Fruit fly (Drosophila melanogaster) whole organism, prepupa: Measurements from ENCODE around the gene Coprox.

ENCODE experiments used
- Blimp-1 ChIP-seq: fragments of 200-800 bp; sonication (Bioruptor generic); optimal IDR thresholded peaks from 3 replicates; lab custom pipeline; 2017; ENCODE audit warnings: missing biosample characterization, missing genetic modification characterization, mild to moderate bottlenecking, moderate library complexity, missing genetic modification reagents
- CG10631 ChIP-seq: fragments of 200-800 bp; sonication (Bioruptor generic); optimal IDR thresholded peaks from 2 replicates; lab custom pipeline; 2016; ENCODE audit warnings: missing biosample characterization, missing genetic modification characterization
- CG10669 ChIP-seq: fragments of 200-800 bp; sonication (Bioruptor generic); optimal IDR thresholded peaks from 3 replicates; lab custom pipeline; 2018; ENCODE audit warnings: missing biosample characterization, mild to moderate bottlenecking, missing genetic modification characterization, moderate library complexity
- CG11762 ChIP-seq: fragments of 200-800 bp; sonication (Bioruptor generic); optimal IDR thresholded peaks from 3 replicates; lab custom pipeline; 2016; ENCODE audit warnings: missing biosample characterization, missing genetic modification characterization; ENCODE audit not compliant: insufficient read depth
- CG11902 ChIP-seq: fragments of 200-800 bp; sonication (Bioruptor generic); optimal IDR thresholded peaks from 3 replicates; lab custom pipeline; 2016; ENCODE audit warnings: missing biosample characterization, missing genetic modification characterization
- CG15336 ChIP-seq: fragments of 200-800 bp; sonication (Bioruptor generic); IDR thresholded peaks from 2 replicates; pipeline ENCODE4 v1.3.6; 2022; ENCODE audit warnings: missing biosample characterization, missing genetic modification characterization
- CG16779 ChIP-seq: fragments of 200-800 bp; sonication (Bioruptor generic); optimal IDR thresholded peaks from 3 replicates; lab custom pipeline; 2017; ENCODE audit warnings: missing biosample characterization, mild to moderate bottlenecking, missing genetic modification characterization
- CG32006 ChIP-seq: fragments of 200-800 bp; sonication (Bioruptor generic); optimal IDR thresholded peaks from 3 replicates; lab custom pipeline; 2017; ENCODE audit warnings: missing biosample characterization, mild to moderate bottlenecking, missing genetic modification characterization
- CG34406 ChIP-seq: fragments of 200-800 bp; sonication (Bioruptor generic); optimal IDR thresholded peaks from 3 replicates; lab custom pipeline; 2016; ENCODE audit warnings: missing biosample characterization, missing genetic modification characterization
- CG3919 ChIP-seq: fragments of 200-800 bp; sonication (Bioruptor generic); optimal IDR thresholded peaks from 3 replicates; lab custom pipeline; 2016; ENCODE audit warnings: missing biosample characterization, missing genetic modification characterization
- CG4318 ChIP-seq: fragments of 200-800 bp; sonication (Bioruptor generic); optimal IDR thresholded peaks from 3 replicates; lab custom pipeline; 2017; ENCODE audit warnings: missing biosample characterization, mild to moderate bottlenecking, missing genetic modification characterization
- CG6163 ChIP-seq: fragments of 200-800 bp; sonication (Bioruptor generic); IDR thresholded peaks from 3 replicates; pipeline ENCODE4 v1.3.6; 2022; ENCODE audit warnings: missing biosample characterization, missing genetic modification characterization
- CG6276 ChIP-seq: fragments of 200-800 bp; sonication (Bioruptor generic); optimal IDR thresholded peaks from 2 replicates; lab custom pipeline; 2017; ENCODE audit warnings: missing biosample characterization, mild to moderate bottlenecking, missing genetic modification characterization
- CG6792 ChIP-seq: fragments of 200-800 bp; sonication (Bioruptor generic); optimal IDR thresholded peaks from 3 replicates; lab custom pipeline; 2016; ENCODE audit warnings: missing biosample characterization, missing genetic modification characterization
- CG6808 ChIP-seq: fragments of 200-800 bp; sonication (Bioruptor generic); optimal IDR thresholded peaks from 3 replicates; lab custom pipeline; 2017; ENCODE audit warnings: missing biosample characterization, missing genetic modification characterization, mild to moderate bottlenecking, moderate library complexity, missing genetic modification reagents
- CG6854 ChIP-seq: fragments of 200-800 bp; sonication (Bioruptor generic); optimal IDR thresholded peaks from 2 replicates; lab custom pipeline; 2017; ENCODE audit warnings: missing biosample characterization, mild to moderate bottlenecking, missing genetic modification characterization
- CG8119 ChIP-seq: fragments of 200-800 bp; sonication (Bioruptor generic); IDR thresholded peaks from 3 replicates; pipeline ENCODE4 v1.3.6; 2022; ENCODE audit warnings: missing biosample characterization, missing genetic modification characterization
- CG8319 ChIP-seq: fragments of 200-800 bp; sonication (Bioruptor generic); optimal IDR thresholded peaks from 3 replicates; lab custom pipeline; 2016; ENCODE audit warnings: missing biosample characterization, missing genetic modification characterization
- CG8632 ChIP-seq: fragments of 200-800 bp; sonication (Bioruptor generic); optimal IDR thresholded peaks from 3 replicates; lab custom pipeline; 2016; ENCODE audit warnings: missing biosample characterization, missing genetic modification characterization
- CG9139 ChIP-seq: fragments of 200-800 bp; sonication (Bioruptor generic); optimal IDR thresholded peaks from 3 replicates; lab custom pipeline; 2017; ENCODE audit warnings: missing biosample characterization, mild to moderate bottlenecking, missing genetic modification characterization
- Eip75B ChIP-seq: fragments of 200-800 bp; sonication (Bioruptor generic); optimal IDR thresholded peaks from 3 replicates; lab custom pipeline; 2016; ENCODE audit warnings: missing biosample characterization, missing genetic modification characterization
- Eip78C ChIP-seq: fragments of 200-800 bp; sonication (Bioruptor generic); peaks from one replicate; lab custom pipeline; 2016; ENCODE audit warnings: missing biosample characterization, missing genetic modification characterization
- Eip93F ChIP-seq: fragments of 200-800 bp; sonication (Bioruptor generic); optimal IDR thresholded peaks from 2 replicates; lab custom pipeline; 2016; ENCODE audit warnings: missing biosample characterization, mild to moderate bottlenecking, missing genetic modification characterization
- Ets21C ChIP-seq: fragments of 200-800 bp; sonication (Bioruptor generic); optimal IDR thresholded peaks from 3 replicates; lab custom pipeline; 2016; ENCODE audit warnings: missing biosample characterization, missing genetic modification characterization
- Ets96B ChIP-seq: fragments of 200-800 bp; optimal IDR thresholded peaks from 2 replicates; lab custom pipeline; 2019; ENCODE audit warnings: missing biosample characterization, mild to moderate bottlenecking, missing genetic modification characterization, moderate library complexity
- Gug ChIP-seq: fragments of 200-800 bp; sonication (Bioruptor generic); IDR thresholded peaks from 2 replicates; pipeline ENCODE4 v1.3.6; 2022; ENCODE audit warnings: missing biosample characterization, missing genetic modification characterization
- Hr38 ChIP-seq: sonication (Bioruptor generic); optimal IDR thresholded peaks from 2 replicates; lab custom pipeline; 2016; ENCODE audit warnings: missing biosample characterization, missing genetic modification characterization
- Hr39 ChIP-seq: fragments of 200-800 bp; sonication (Bioruptor generic); optimal IDR thresholded peaks from 2 replicates; lab custom pipeline; 2016; ENCODE audit warnings: missing biosample characterization, missing genetic modification characterization
- Lpt ChIP-seq: fragments of 200-800 bp; sonication (Bioruptor generic); optimal IDR thresholded peaks from 3 replicates; lab custom pipeline; 2016; ENCODE audit warnings: missing biosample characterization, missing genetic modification characterization
- Met ChIP-seq: fragments of 200-800 bp; sonication (Bioruptor generic); optimal IDR thresholded peaks from 3 replicates; lab custom pipeline; 2016; ENCODE audit warnings: missing biosample characterization, missing genetic modification characterization
- OdsH ChIP-seq: fragments of 200-800 bp; sonication (Bioruptor generic); optimal IDR thresholded peaks from 3 replicates; lab custom pipeline; 2016; ENCODE audit warnings: missing biosample characterization, missing genetic modification characterization
- Sox102F ChIP-seq: fragments of 200-800 bp; sonication (Bioruptor generic); optimal IDR thresholded peaks from 2 replicates; lab custom pipeline; 2016; ENCODE audit warnings: missing biosample characterization, mild to moderate bottlenecking, missing genetic modification characterization
- Sox14 ChIP-seq: fragments of 200-800 bp; sonication (Bioruptor generic); optimal IDR thresholded peaks from 3 replicates; lab custom pipeline; 2016; ENCODE audit warnings: missing biosample characterization, missing genetic modification characterization
- Sox15 ChIP-seq: fragments of 200-800 bp; sonication (Bioruptor generic); optimal IDR thresholded peaks from 3 replicates; lab custom pipeline; 2016; ENCODE audit warnings: missing biosample characterization, missing genetic modification characterization
- achi ChIP-seq: fragments of 200-800 bp; sonication (Bioruptor generic); optimal IDR thresholded peaks from 3 replicates; lab custom pipeline; 2016; ENCODE audit warnings: missing biosample characterization, missing genetic modification characterization
- acj6 ChIP-seq: fragments of 200-800 bp; sonication (Bioruptor generic); optimal IDR thresholded peaks from 3 replicates; lab custom pipeline; 2016; ENCODE audit warnings: missing biosample characterization, missing genetic modification characterization
- cyc ChIP-seq: fragments of 200-800 bp; sonication (Bioruptor generic); optimal IDR thresholded peaks from 3 replicates; lab custom pipeline; 2016; ENCODE audit warnings: missing biosample characterization, missing genetic modification characterization
- dac ChIP-seq: fragments of 200-800 bp; sonication (Bioruptor generic); optimal IDR thresholded peaks from 2 replicates; lab custom pipeline; 2017; ENCODE audit warnings: missing biosample characterization, mild to moderate bottlenecking, missing genetic modification characterization
- dsx ChIP-seq: fragments of 200-800 bp; optimal IDR thresholded peaks from 3 replicates; lab custom pipeline; 2019; ENCODE audit warnings: missing biosample characterization, mild to moderate bottlenecking, missing genetic modification characterization, moderate library complexity; ENCODE audit not compliant: poor library complexity, severe bottlenecking
- fd59A ChIP-seq: fragments of 200-800 bp; sonication (Bioruptor generic); optimal IDR thresholded peaks from 2 replicates; lab custom pipeline; 2017; ENCODE audit warnings: missing biosample characterization, mild to moderate bottlenecking, missing genetic modification characterization, missing genetic modification reagents
- fd85E ChIP-seq: fragments of 200-800 bp; sonication (Bioruptor generic); optimal IDR thresholded peaks from 3 replicates; lab custom pipeline; 2016; ENCODE audit warnings: missing biosample characterization, missing genetic modification characterization
- fkh ChIP-seq: fragments of 200-800 bp; sonication (Bioruptor generic); optimal IDR thresholded peaks from 3 replicates; lab custom pipeline; 2017; ENCODE audit warnings: missing biosample characterization, mild to moderate bottlenecking, missing genetic modification characterization, moderate library complexity
- lz ChIP-seq: fragments of 200-800 bp; sonication (Bioruptor generic); optimal IDR thresholded peaks from 3 replicates; lab custom pipeline; 2016; ENCODE audit warnings: missing biosample characterization, missing genetic modification characterization
- net ChIP-seq: fragments of 200-800 bp; sonication (Bioruptor generic); optimal IDR thresholded peaks from 3 replicates; lab custom pipeline; 2016; ENCODE audit warnings: missing biosample characterization, missing genetic modification characterization
- pdm3 ChIP-seq: fragments of 200-800 bp; sonication (Bioruptor generic); optimal IDR thresholded peaks from 3 replicates; lab custom pipeline; 2016; ENCODE audit warnings: missing biosample characterization, missing genetic modification characterization
- salr ChIP-seq, 2 experiments: fragments of 200-800 bp; sonication (Bioruptor generic); optimal IDR thresholded peaks; 3 replicates each; lab custom pipeline; 2016 to 2018; ENCODE audit warnings: missing biosample characterization in 2 of 2, missing genetic modification characterization in 2 of 2, mild to moderate bottlenecking in 1 of 2
- spab ChIP-seq: fragments of 200-800 bp; sonication (Bioruptor generic); optimal IDR thresholded peaks from 2 replicates; lab custom pipeline; 2017; ENCODE audit warnings: missing biosample characterization, mild to moderate bottlenecking, missing genetic modification characterization, missing genetic modification reagents
- ss ChIP-seq, 2 experiments: fragments of 200-800 bp; sonication (Bioruptor generic); optimal IDR thresholded peaks; 2 replicates in 1 of 2; 3 replicates in 1 of 2; lab custom pipeline; 2017 to 2018; ENCODE audit warnings: mild to moderate bottlenecking in 2 of 2, missing biosample characterization in 2 of 2, missing genetic modification characterization in 2 of 2, moderate library complexity in 1 of 2
- vri ChIP-seq: fragments of 200-800 bp; sonication (Bioruptor generic); optimal IDR thresholded peaks from 3 replicates; lab custom pipeline; 2016; ENCODE audit warnings: missing biosample characterization, mild to moderate bottlenecking, missing genetic modification characterization

Coprox gene

DNA sequence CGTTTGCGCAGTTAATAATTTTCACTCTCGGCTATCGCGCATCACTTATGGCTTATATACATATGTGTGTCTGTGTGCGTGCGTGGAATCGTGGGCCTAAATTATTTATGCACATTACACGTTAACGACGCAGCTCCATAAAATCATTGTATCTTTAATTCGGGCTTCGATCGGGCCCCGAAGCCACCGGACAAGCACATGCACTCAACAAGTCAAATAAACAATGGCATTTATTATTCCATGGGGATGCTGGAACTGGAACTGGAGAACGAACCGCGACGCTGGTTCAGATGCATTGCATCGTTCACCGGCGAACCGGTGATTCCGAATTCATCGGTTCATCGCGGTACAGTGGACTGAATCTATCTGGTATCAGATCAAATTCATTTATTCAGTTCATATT is 15.7 kb upstream of the Coprox start, which contains the start of gene ihog:
Gene ihog, minus strand, starts transcription at position 269 of the 403 bp plus-strand sequence.
- TF ChIP-seq CG10669 (no peak), Eip93F (no peak), CG10631 (GFP tag; lab: Kevin White, UChicago) (no peak), net (GFP tag; lab: Kevin White, UChicago) (no peak), Hr39 (GFP tag; lab: Kevin White, UChicago) (peak; percentile 9), Lpt (GFP tag; lab: Kevin White, UChicago) (no peak), Eip78C (GFP tag; lab: Kevin White, UChicago) (peak; percentile 80), Sox14 (peak; percentile 34), CG6163 (GFP tag; lab: Robert Waterston, UW) (0 out of 3 replicates have a peak, but pooled peaks have one; percentile 20)

DNA sequence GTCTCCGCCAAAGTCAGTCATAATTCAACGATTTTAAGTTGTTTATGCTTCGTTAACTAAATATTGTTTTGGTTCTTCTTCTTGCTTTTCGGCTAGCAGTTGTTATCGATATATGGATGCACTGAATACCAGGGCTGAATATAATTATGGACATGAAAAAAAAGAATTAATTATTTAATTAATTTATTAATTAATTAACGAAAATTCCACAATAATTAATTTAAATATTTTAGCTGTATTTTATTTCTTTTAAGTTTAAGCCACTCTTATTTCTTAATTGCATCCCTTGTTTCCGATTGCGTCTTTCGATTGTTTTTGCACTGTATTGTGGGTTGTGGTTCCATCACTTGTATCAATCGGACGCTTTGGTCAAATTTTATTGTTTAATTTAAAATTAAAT is 14.1 kb upstream of the Coprox start, which contains the start of the genes Gas41 and SA1:
Gene Gas41, minus strand, starts transcription at position 112 of the 400 bp plus-strand sequence.
Gene SA1, plus strand, starts transcription at position 326 of the 400 bp plus-strand sequence.
- TF ChIP-seq CG6276 (no peak), achi (no peak), Hr39 (GFP tag; lab: Kevin White, UChicago) (no peak), CG15336 (GFP tag; lab: Robert Waterston, UW) (peak; percentile 75), salr (GFP tag; optimal IDR thresholded peaks at IDR 0.05; lab: Kevin White, UChicago) (peak in 1 of 2 experiments; percentile 13), CG34406 (GFP tag; lab: Kevin White, UChicago) (no peak), spab (no peak), CG16779 (tag; lab: Kevin White, UChicago) (no peak), fd59A (GFP tag; lab: Kevin White, UChicago) (peak; percentile 57), Eip93F (peak; percentile 65), Gug (GFP tag; lab: Robert Waterston, UW) (peak; percentile 80), Ets96B (no peak), CG32006 (GFP tag; lab: Kevin White, UChicago) (no peak), CG9139 (no peak), CG3919 (GFP tag; lab: Kevin White, UChicago) (no peak), dsx (GFP tag; lab: Kevin White, UChicago) (no peak), CG8319 (GFP tag; lab: Kevin White, UChicago) (no peak), Blimp-1 (GFP tag; lab: Kevin White, UChicago) (no peak), Lpt (GFP tag; lab: Kevin White, UChicago) (no peak), fd85E (GFP tag; lab: Kevin White, UChicago) (no peak), Eip75B (no peak), CG6854 (GFP tag; lab: Kevin White, UChicago) (no peak), lz (GFP tag; lab: Kevin White, UChicago) (peak; percentile 78), CG10669 (no peak), OdsH (GFP tag; lab: Kevin White, UChicago) (peak; percentile 92), vri (no peak), pdm3 (no peak), CG6792 (GFP tag; lab: Kevin White, UChicago) (peak; percentile 27), Sox15 (GFP tag; lab: Kevin White, UChicago) (peak; percentile 41), CG11762 (GFP tag; lab: Kevin White, UChicago) (peak; percentile 29), CG10631 (GFP tag; lab: Kevin White, UChicago) (peak; percentile 89), cyc (GFP tag; lab: Kevin White, UChicago) (no peak), ss (GFP tag; optimal IDR thresholded peaks at IDR 0.05; lab: Kevin White, UChicago) (no peak), CG4318 (GFP tag; lab: Kevin White, UChicago) (no peak), CG8632 (GFP tag; lab: Kevin White, UChicago) (no peak), Ets21C (GFP tag; lab: Kevin White, UChicago) (no peak), fkh (GFP tag; lab: Kevin White, UChicago) (no peak), Sox14 (no peak), Eip78C (GFP tag; lab: Kevin White, UChicago) (no peak), Sox102F (GFP tag; lab: Kevin White, UChicago) (no peak), dac (GFP tag; lab: Kevin White, UChicago) (no peak), Hr38 (GFP tag; lab: Kevin White, UChicago) (no peak), CG8119 (GFP tag; lab: Robert Waterston, UW) (peak; percentile 81), Met (GFP tag; lab: Kevin White, UChicago) (no peak), CG11902 (GFP tag; lab: Kevin White, UChicago) (no peak), CG6808 (GFP tag; lab: Kevin White, UChicago) (no peak), acj6 (no peak)
